Fruit fly (Drosophila melanogaster) whole organism, embryonic: ENCODE measurements around the gene CG43998.

ENCODE experiments used
- Adf1 ChIP-seq: fragments of 200-800 bp; sonication (Bioruptor generic); IDR thresholded peaks from 2 replicates; pipeline ENCODE4 v1.3.6; 2022; ENCODE audit warnings: missing biosample characterization, missing genetic modification characterization
- Aef1 ChIP-seq: fragments of 200-800 bp; sonication (Bioruptor generic); IDR thresholded peaks from 3 replicates; pipeline ENCODE4 v1.3.6; 2022; ENCODE audit warnings: missing biosample characterization, missing genetic modification characterization
- BEAF-32 ChIP-seq: fragments of 200-800 bp; sonication (Bioruptor generic); optimal IDR thresholded peaks from 3 replicates; lab custom pipeline; 2017; ENCODE audit warnings: missing biosample characterization, missing genetic modification characterization, mild to moderate bottlenecking, moderate library complexity, missing genetic modification reagents
- CG1024 ChIP-seq: fragments of 200-800 bp; sonication (Bioruptor generic); IDR thresholded peaks from 2 replicates; pipeline ENCODE4 v1.3.6; 2022; ENCODE audit warnings: missing biosample characterization, missing genetic modification characterization
- CG12155 ChIP-seq: fragments of 200-800 bp; sonication (Bioruptor generic); optimal IDR thresholded peaks from 3 replicates; lab custom pipeline; 2016; ENCODE audit warnings: missing biosample characterization, missing genetic modification characterization
- CG15601 ChIP-seq: fragments of 200-800 bp; sonication (Bioruptor generic); optimal IDR thresholded peaks from 3 replicates; lab custom pipeline; 2019; ENCODE audit warnings: missing biosample characterization, mild to moderate bottlenecking, missing genetic modification characterization, moderate library complexity
- CG18599 ChIP-seq: fragments of 200-800 bp; sonication (Bioruptor generic); optimal IDR thresholded peaks from 3 replicates; lab custom pipeline; 2017; ENCODE audit warnings: missing biosample characterization, missing genetic modification characterization, mild to moderate bottlenecking, moderate library complexity, missing genetic modification reagents
- CG33557 ChIP-seq: fragments of 200-800 bp; sonication (Bioruptor generic); optimal IDR thresholded peaks from 2 replicates; lab custom pipeline; 2019; ENCODE audit warnings: missing biosample characterization, mild to moderate bottlenecking, missing genetic modification characterization, moderate library complexity
- CG4328 ChIP-seq: fragments of 200-800 bp; sonication (Bioruptor generic); optimal IDR thresholded peaks from 3 replicates; lab custom pipeline; 2017; ENCODE audit warnings: missing biosample characterization, missing genetic modification reagents, missing genetic modification characterization
- CG6689 ChIP-seq: fragments of 200-800 bp; sonication (Bioruptor generic); IDR thresholded peaks from 2 replicates; pipeline ENCODE4 v1.3.6; 2022; ENCODE audit warnings: missing biosample characterization, missing genetic modification characterization
- CG9797 ChIP-seq: fragments of 200-800 bp; sonication (Bioruptor generic); optimal IDR thresholded peaks from 3 replicates; lab custom pipeline; 2018; ENCODE audit warnings: missing biosample characterization, mild to moderate bottlenecking, missing genetic modification characterization
- CHES-1-like ChIP-seq: fragments of 200-800 bp; sonication (Bioruptor generic); optimal IDR thresholded peaks from 2 replicates; lab custom pipeline; 2016; ENCODE audit warnings: missing biosample characterization, missing genetic modification characterization
- CrebB ChIP-seq: fragments of 200-800 bp; sonication (Bioruptor generic); optimal IDR thresholded peaks from 3 replicates; lab custom pipeline; 2018; ENCODE audit warnings: missing biosample characterization, mild to moderate bottlenecking, missing genetic modification characterization
- Dad ChIP-seq: fragments of 200-800 bp; sonication (Bioruptor generic); optimal IDR thresholded peaks from 3 replicates; lab custom pipeline; 2016; ENCODE audit warnings: missing biosample characterization, missing genetic modification characterization
- Deaf1 ChIP-seq: fragments of 200-800 bp; optimal IDR thresholded peaks from 3 replicates; lab custom pipeline; 2019; ENCODE audit warnings: missing biosample characterization, mild to moderate bottlenecking, missing genetic modification characterization, moderate library complexity
- Dfd ChIP-seq, 2 experiments: fragments of >200 bp; optimal IDR thresholded peaks; 2 replicates each; lab custom pipeline; 2017; ENCODE audit warnings: missing biosample characterization in 2 of 2, missing genetic modification characterization in 2 of 2
- Gug ChIP-seq: fragments of 200-800 bp; sonication (Bioruptor generic); IDR thresholded peaks from 4 replicates; pipeline ENCODE4 v1.3.6; 2022; ENCODE audit warnings: missing biosample characterization, missing genetic modification characterization
- H15 ChIP-seq: fragments of 200-800 bp; sonication (Bioruptor generic); IDR thresholded peaks from 3 replicates; pipeline ENCODE4 v1.3.6; 2022; ENCODE audit warnings: missing biosample characterization, missing genetic modification characterization
- HHEX ChIP-seq: fragments of 200-800 bp; sonication (Bioruptor generic); optimal IDR thresholded peaks from 3 replicates; lab custom pipeline; 2017; ENCODE audit warnings: missing biosample characterization, mild to moderate bottlenecking, missing genetic modification characterization, missing genetic modification reagents
- Jarid2 ChIP-seq: fragments of 200-800 bp; sonication (Bioruptor generic); optimal IDR thresholded peaks from 3 replicates; lab custom pipeline; 2017; ENCODE audit warnings: mild to moderate bottlenecking, missing biosample characterization, missing genetic modification reagents, missing genetic modification characterization
- NC2β ChIP-seq: fragments of 200-800 bp; sonication (Bioruptor generic); optimal IDR thresholded peaks from 2 replicates; lab custom pipeline; 2016; ENCODE audit warnings: missing biosample characterization, missing genetic modification characterization
- NK7.1 ChIP-seq: fragments of 200-800 bp; sonication (Bioruptor generic); optimal IDR thresholded peaks from 3 replicates; lab custom pipeline; 2016; ENCODE audit warnings: missing biosample characterization, missing genetic modification characterization
- Oaz ChIP-seq: fragments of 200-800 bp; sonication (Bioruptor generic); IDR thresholded peaks from 2 replicates; pipeline ENCODE4 v1.3.6; 2022; ENCODE audit warnings: missing biosample characterization, missing genetic modification characterization
- Side ChIP-seq: fragments of 200-800 bp; sonication (Bioruptor generic); optimal IDR thresholded peaks from 2 replicates; lab custom pipeline; 2016; ENCODE audit warnings: missing biosample characterization, missing genetic modification characterization
- TFAM ChIP-seq: fragments of 200-800 bp; sonication (Bioruptor generic); optimal IDR thresholded peaks from 2 replicates; lab custom pipeline; 2017; ENCODE audit warnings: missing biosample characterization, missing genetic modification characterization, inconsistent platforms
- Vsx1 ChIP-seq: fragments of 200-800 bp; sonication (Bioruptor generic); optimal IDR thresholded peaks from 2 replicates; lab custom pipeline; 2017; ENCODE audit warnings: missing biosample characterization, mild to moderate bottlenecking, missing genetic modification characterization, missing genetic modification reagents
- Xrp1 ChIP-seq: fragments of 200-800 bp; sonication (Bioruptor generic); IDR thresholded peaks from 2 replicates; pipeline ENCODE4 v1.3.6; 2022; ENCODE audit warnings: missing biosample characterization, missing genetic modification characterization
- ara ChIP-seq: fragments of 200-800 bp; sonication (Bioruptor generic); IDR thresholded peaks from 2 replicates; pipeline ENCODE4 v1.3.6; 2022; ENCODE audit warnings: missing biosample characterization, missing genetic modification characterization
- ash1 ChIP-seq: fragments of 200-800 bp; sonication (Bioruptor generic); optimal IDR thresholded peaks from 2 replicates; lab custom pipeline; 2018; ENCODE audit warnings: missing biosample characterization, mild to moderate bottlenecking, missing genetic modification characterization
- bowl ChIP-seq: fragments of 200-800 bp; sonication (Bioruptor generic); IDR thresholded peaks from 2 replicates; pipeline ENCODE4 v1.3.6; 2022; ENCODE audit warnings: missing biosample characterization, missing genetic modification characterization
- btn ChIP-seq: fragments of 200-800 bp; sonication (Bioruptor generic); optimal IDR thresholded peaks from 2 replicates; lab custom pipeline; 2016; ENCODE audit warnings: missing biosample characterization, missing genetic modification characterization
- cas ChIP-seq: fragments of 200-800 bp; sonication (Bioruptor generic); IDR thresholded peaks from 2 replicates; pipeline ENCODE4 v1.3.6; 2022; ENCODE audit warnings: missing biosample characterization, missing genetic modification characterization
- ci ChIP-seq: fragments of 200-800 bp; sonication (Bioruptor generic); IDR thresholded peaks from 3 replicates; pipeline ENCODE4 v1.3.6; 2022; ENCODE audit warnings: missing biosample characterization, missing genetic modification characterization
- corto ChIP-seq: fragments of 200-800 bp; sonication (Bioruptor generic); optimal IDR thresholded peaks from 2 replicates; lab custom pipeline; 2016; ENCODE audit warnings: missing biosample characterization, mild to moderate bottlenecking, missing genetic modification characterization, moderate library complexity
- crp ChIP-seq, 2 experiments: fragments of 200-800 bp; sonication (Bioruptor generic); optimal IDR thresholded peaks; 2 replicates in 1 of 2; 3 replicates in 1 of 2; lab custom pipeline; 2017; ENCODE audit warnings: missing biosample characterization in 2 of 2, missing genetic modification characterization in 2 of 2, mild to moderate bottlenecking in 1 of 2, moderate library complexity in 1 of 2
- dimm ChIP-seq: fragments of 200-800 bp; sonication (Bioruptor generic); IDR thresholded peaks from 2 replicates; pipeline ENCODE4 v1.3.6; 2022; ENCODE audit warnings: missing biosample characterization, missing genetic modification characterization
- dysf ChIP-seq: fragments of 200-800 bp; sonication (Bioruptor generic); IDR thresholded peaks from 3 replicates; pipeline ENCODE4 v1.3.6; 2022; ENCODE audit warnings: missing biosample characterization, missing genetic modification characterization
- gce ChIP-seq: fragments of 200-800 bp; sonication (Bioruptor generic); IDR thresholded peaks from 3 replicates; pipeline ENCODE4 v1.3.6; 2022; ENCODE audit warnings: missing biosample characterization, missing genetic modification characterization
- hkb ChIP-seq, 2 experiments: fragments of 200-800 bp in 1 of 2; fragments of >200 bp in 1 of 2; sonication (Bioruptor generic) in 1 of 2; IDR thresholded peaks in 1 of 2; optimal IDR thresholded peaks in 1 of 2; 2 replicates each; pipeline versions ENCODE4 v1.3.6 to Lab custom; 2017 to 2022; ENCODE audit warnings: missing biosample characterization in 1 of 2, missing genetic modification characterization in 1 of 2
- lilli ChIP-seq: fragments of 200-800 bp; sonication (Bioruptor generic); optimal IDR thresholded peaks from 3 replicates; lab custom pipeline; 2016; ENCODE audit warnings: missing biosample characterization, missing genetic modification characterization
- lola ChIP-seq, 3 experiments: fragments of >200 bp in 2 of 3; fragments of 200-800 bp in 1 of 3; sonication (Bioruptor generic) in 1 of 3; optimal IDR thresholded peaks; 2 replicates each; lab custom pipeline; 2017 to 2019; ENCODE audit warnings: missing biosample characterization in 3 of 3, missing genetic modification characterization in 3 of 3, mild to moderate bottlenecking in 1 of 3, moderate library complexity in 1 of 3
- p53 ChIP-seq: fragments of 200-800 bp; sonication (Bioruptor generic); optimal IDR thresholded peaks from 2 replicates; lab custom pipeline; 2016; ENCODE audit warnings: missing biosample characterization, missing genetic modification characterization
- pan ChIP-seq, 4 experiments: fragments of >200 bp in 3 of 4; fragments of 200-800 bp in 1 of 4; sonication (Bioruptor generic) in 1 of 4; optimal IDR thresholded peaks in 3 of 4; IDR thresholded peaks in 1 of 4; 2 replicates each; pipeline versions ENCODE4 v1.3.6 to Lab custom; 2017 to 2022; ENCODE audit warnings: missing biosample characterization in 2 of 4, missing genetic modification characterization in 2 of 4, mixed read lengths in 1 of 4
- pfk ChIP-seq: fragments of 200-800 bp; sonication (Bioruptor generic); optimal IDR thresholded peaks from 2 replicates; lab custom pipeline; 2018; ENCODE audit warnings: missing biosample characterization, mild to moderate bottlenecking, missing genetic modification characterization, moderate library complexity
- sd ChIP-seq: fragments of 200-800 bp; sonication (Bioruptor generic); optimal IDR thresholded peaks from 3 replicates; lab custom pipeline; 2018; ENCODE audit warnings: missing biosample characterization, mild to moderate bottlenecking, missing genetic modification characterization, moderate library complexity
- toy ChIP-seq: fragments of 200-800 bp; sonication (Bioruptor generic); IDR thresholded peaks from 2 replicates; pipeline ENCODE4 v1.3.6; 2022; ENCODE audit warnings: missing biosample characterization, missing genetic modification characterization
- wdn ChIP-seq: fragments of 200-800 bp; sonication (Bioruptor generic); IDR thresholded peaks from 2 replicates; pipeline ENCODE4 v1.3.6; 2022; ENCODE audit warnings: missing biosample characterization, missing genetic modification characterization
- wor ChIP-seq: fragments of 200-800 bp; sonication (Bioruptor generic); IDR thresholded peaks from 2 replicates; pipeline ENCODE4 v1.3.6; 2022; ENCODE audit warnings: missing biosample characterization, missing genetic modification characterization

Gene CG43998

DNA sequence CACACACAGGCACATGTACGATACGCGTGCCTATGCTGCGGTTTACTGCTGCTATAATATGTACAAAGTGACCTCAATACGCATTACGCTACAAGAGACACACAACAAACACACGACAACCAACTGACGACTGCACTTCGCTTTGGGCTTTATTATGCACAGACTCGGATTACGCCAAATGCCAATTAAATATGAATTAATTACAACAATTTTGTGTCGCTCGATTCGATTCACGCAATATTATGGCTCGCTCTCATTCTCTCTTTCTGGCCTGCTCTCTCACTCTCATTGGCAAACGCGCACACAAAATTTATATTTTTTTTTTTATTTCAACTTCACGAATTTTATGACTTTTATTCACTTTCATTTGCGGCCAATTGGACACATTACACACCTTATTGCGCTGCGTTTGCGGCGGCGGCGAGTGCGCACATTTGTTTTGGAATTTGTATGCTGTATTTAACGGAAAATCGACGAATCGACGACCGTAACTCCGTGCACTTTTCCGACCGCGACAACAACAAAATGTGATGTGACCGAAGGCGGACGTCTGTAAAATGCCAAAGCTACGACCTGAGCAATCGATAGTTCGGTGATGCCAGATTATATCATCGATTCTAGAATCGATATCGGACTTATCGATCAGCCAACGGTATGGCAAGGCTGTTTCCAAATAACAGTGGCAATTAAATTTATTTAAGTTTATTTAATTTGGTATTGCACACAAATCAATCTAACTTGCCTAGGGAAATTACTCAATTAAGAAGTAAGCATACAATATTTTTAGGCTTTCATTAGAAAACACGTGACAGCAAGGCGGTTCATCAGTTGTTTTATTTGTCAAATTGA, 6.1 kb downstream of the CG43998 start, which contains the start of the genes sba and CG31141 (continued):
- TF ChIP-seq wdn (GFP tag; lab: Robert Waterston, UW): 0 out of 2 replicates have a peak, but pooled peaks have one; percentile 24
- TF ChIP-seq Oaz (GFP tag; lab: Robert Waterston, UW): no peak
- TF ChIP-seq Dad (GFP tag; lab: Kevin White, UChicago): peak; percentile 24
- TF ChIP-seq CG4328: no peak
- peak; percentile 25; the same call in 1 of the 2 replicates for TF ChIP-seq bowl (GFP tag; lab: Robert Waterston, UW)
- peak; percentile 69 for TF ChIP-seq Aef1 (GFP tag; lab: Robert Waterston, UW)
- TF ChIP-seq wor (GFP tag; lab: Robert Waterston, UW): no peak
- no peak for TF ChIP-seq CG12155 (GFP tag; lab: Kevin White, UChicago)
- TF ChIP-seq Gug (GFP tag; lab: Robert Waterston, UW): no peak
- TF ChIP-seq Side (GFP tag; lab: Kevin White, UChicago): no peak
- TF ChIP-seq hkb (optimal IDR thresholded peaks at IDR 0.05; lab: Kevin White, UChicago): no peak
- peak; percentile 50 for TF ChIP-seq hkb (GFP tag; IDR thresholded peaks at IDR 0.05; lab: Robert Waterston, UW)
- TF ChIP-seq BEAF-32: peak; percentile 94
- TF ChIP-seq Deaf1 (tag; lab: Kevin White, UChicago): peak; percentile 72
- peak; percentile 9 for TF ChIP-seq NC2β
- TF ChIP-seq Dfd (GFP tag; optimal IDR thresholded peaks at IDR 0.05; lab: Kevin White, UChicago): no peak
- TF ChIP-seq CG1024 (GFP tag; lab: Robert Waterston, UW): peak; percentile 36; the same call in 1 of the 2 replicates
- TF ChIP-seq lola (GFP tag; optimal IDR thresholded peaks at IDR 0.05; lab: Kevin White, UChicago): no peak
- peak; percentile 56 for TF ChIP-seq CG15601
- no peak for TF ChIP-seq crp (GFP tag; optimal IDR thresholded peaks at IDR 0.05; lab: Kevin White, UChicago)
- no peak for TF ChIP-seq toy (GFP tag; lab: Robert Waterston, UW)
- no peak for TF ChIP-seq CG33557 (GFP tag; lab: Kevin White, UChicago)
- no peak for TF ChIP-seq p53 (GFP tag; lab: Kevin White, UChicago)
- no peak for TF ChIP-seq CG6689
- TF ChIP-seq HHEX (GFP tag; lab: Kevin White, UChicago): no peak
- peak; percentile 13 for TF ChIP-seq CHES-1-like (GFP tag; lab: Kevin White, UChicago)
- peak; percentile 77; the same call in 2 of the 3 replicates for TF ChIP-seq ci
- TF ChIP-seq ara (GFP tag; lab: Robert Waterston, UW): no peak
- TF ChIP-seq dysf: no peak
- TF ChIP-seq CrebB (tag; lab: Kevin White, UChicago): peak; percentile 52
- no peak for TF ChIP-seq dimm (GFP tag; lab: Robert Waterston, UW)
- TF ChIP-seq H15 (GFP tag; lab: Robert Waterston, UW): no peak
- no peak for TF ChIP-seq Vsx1 (GFP tag; lab: Kevin White, UChicago)
- peak; percentile 76 for TF ChIP-seq CG9797 (GFP tag; lab: Kevin White, UChicago)
- TF ChIP-seq cas (GFP tag; lab: Robert Waterston, UW): no peak
- TF ChIP-seq pfk (GFP tag; lab: Kevin White, UChicago): no peak
- TF ChIP-seq Adf1 (GFP tag; lab: Robert Waterston, UW): no peak
- no peak for TF ChIP-seq CG18599 (GFP tag; lab: Kevin White, UChicago)
- peak; percentile 90 for TF ChIP-seq Jarid2 (GFP tag; lab: Kevin White, UChicago)
- TF ChIP-seq pan (optimal IDR thresholded peaks at IDR 0.05; lab: Kevin White, UChicago): no peak
- no peak for TF ChIP-seq pan (GFP tag; optimal IDR thresholded peaks at IDR 0.05 in 1 of 2, IDR thresholded peaks at IDR 0.05 in 1 of 2)
- TF ChIP-seq ash1: no peak
- no peak for TF ChIP-seq Xrp1
- TF ChIP-seq NK7.1: no peak
- TF ChIP-seq corto (GFP tag; lab: Kevin White, UChicago): no peak
- no peak for TF ChIP-seq btn (GFP tag; lab: Kevin White, UChicago)
- peak; percentile 52 for TF ChIP-seq sd (tag; lab: Kevin White, UChicago)
- peak; percentile 16 for TF ChIP-seq TFAM (GFP tag; lab: Kevin White, UChicago)
- TF ChIP-seq gce: no peak
- peak; percentile 26 for TF ChIP-seq lilli (GFP tag; lab: Kevin White, UChicago)
